Fruit fly (Drosophila melanogaster): ENCODE data around the gene Chs2.

Chs2 gene

DNA sequence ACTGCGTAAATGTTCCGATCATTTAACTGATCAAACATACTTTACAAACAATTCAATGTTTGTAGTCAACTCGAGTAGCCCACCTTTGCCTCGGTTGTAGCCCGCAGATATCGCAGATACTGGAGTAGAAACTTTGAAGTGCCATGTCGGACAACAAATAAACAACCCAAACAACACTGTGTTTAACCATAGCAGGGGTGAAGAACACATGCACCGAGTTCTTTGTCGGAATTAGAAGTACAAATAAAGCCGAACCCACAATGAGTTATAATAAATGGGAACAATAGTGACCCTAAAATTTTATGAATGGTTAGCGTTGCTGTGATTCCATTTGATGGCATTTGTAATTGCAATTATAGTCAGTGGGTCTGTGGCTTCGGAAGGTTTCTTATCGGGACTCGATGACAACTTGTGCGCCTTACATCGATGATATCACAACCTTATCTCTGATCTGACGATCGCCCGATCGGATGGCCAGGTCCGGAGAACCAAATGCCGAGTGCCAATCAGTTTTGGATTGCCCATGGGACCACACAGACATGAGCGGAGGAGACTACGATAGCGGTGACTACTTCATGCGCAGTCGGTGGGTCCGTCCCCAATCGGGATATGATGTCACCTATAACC lies at the start of gene Chs2:
TSS of gene Chs2 (plus strand) at position 510 of the 627 bp plus-strand sequence.
- TF ChIP-seq dmrt93B (GFP tag; optimal IDR thresholded peaks at IDR 0.05) (no peak), Jra (GFP tag; optimal IDR thresholded peaks at IDR 0.05) (no peak), Vsx2 (GFP tag; optimal IDR thresholded peaks at IDR 0.05; ENCODE audit: partially characterized antibody) (no peak)

dm6 chr3L:21918605-21919004 lies 43.6 kb upstream of the Chs2 start:
- TF ChIP-seq woc (GFP tag; optimal IDR thresholded peaks at IDR 0.05) (no peak), tai (GFP tag; optimal IDR thresholded peaks at IDR 0.05) (no peak), lola (GFP tag; optimal IDR thresholded peaks at IDR 0.05) (no peak)

- TF ChIP-seq Myc (optimal IDR thresholded peaks at IDR 0.05): peak; percentile 28
- TF ChIP-seq Rel (GFP tag; optimal IDR thresholded peaks at IDR 0.05): no peak
- peak; percentile 65 for TF ChIP-seq Rel (tag; optimal IDR thresholded peaks at IDR 0.05)
- no peak for TF ChIP-seq lola (GFP tag; optimal IDR thresholded peaks at IDR 0.05)
- peak; percentile 23 for TF ChIP-seq N (GFP tag; optimal IDR thresholded peaks at IDR 0.05)
Observed at dm6 chr3L:21930179-21930578, 32.0 kb upstream of the Chs2 start.

DNA sequence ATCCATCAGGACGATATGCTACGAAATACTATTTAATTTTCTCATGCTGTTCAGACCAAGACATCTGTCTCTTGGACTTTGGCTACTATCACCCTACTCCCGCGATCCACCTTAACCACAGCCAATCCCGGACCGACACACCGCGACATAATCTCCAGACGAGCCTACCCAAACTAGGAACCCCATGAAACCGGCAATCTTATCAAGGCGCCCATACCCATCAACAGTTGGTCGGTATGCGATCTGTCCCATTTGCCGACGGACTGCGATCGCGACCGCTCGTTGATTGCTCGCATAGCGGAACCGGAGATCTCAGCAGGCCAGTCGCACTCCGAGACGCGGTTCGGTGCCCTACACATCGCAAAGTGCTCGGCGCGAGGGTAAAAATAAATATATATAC lies 27.7 kb upstream of the Chs2 start, which contains the start of gene SLC22A:
TSS of gene SLC22A (plus strand) at position 243 of the 400 bp plus-strand sequence.
- TF ChIP-seq dmrt93B (GFP tag; optimal IDR thresholded peaks at IDR 0.05) (no peak), N (GFP tag; optimal IDR thresholded peaks at IDR 0.05) (no peak), brk (GFP tag; optimal IDR thresholded peaks at IDR 0.05) (no peak), dl (GFP tag; optimal IDR thresholded peaks at IDR 0.05; ENCODE audit: insufficient read depth in 1 of 2, partially characterized antibody in 2 of 2) (no peak), Abd-B (GFP tag; optimal IDR thresholded peaks at IDR 0.05) (no peak), Hnf4 (GFP tag; optimal IDR thresholded peaks at IDR 0.05) (peak; percentile 53), fru (GFP tag; optimal IDR thresholded peaks at IDR 0.05) (no peak), lola (GFP tag; optimal IDR thresholded peaks at IDR 0.05) (no peak), Jra (GFP tag; optimal IDR thresholded peaks at IDR 0.05) (no peak), rgr (GFP tag; optimal IDR thresholded peaks at IDR 0.05) (peak; percentile 5), Hr83 (GFP tag; optimal IDR thresholded peaks at IDR 0.05; ENCODE audit: poor library complexity, severe bottlenecking) (peak; percentile 33), br (GFP tag; optimal IDR thresholded peaks at IDR 0.05) (peak; percentile 30), h (GFP tag; optimal IDR thresholded peaks at IDR 0.05) (peak; percentile 59), sage (GFP tag; optimal IDR thresholded peaks at IDR 0.05) (no peak), pan (optimal IDR thresholded peaks at IDR 0.05) (no peak), CG32264 (GFP tag; optimal IDR thresholded peaks at IDR 0.05) (no peak), woc (GFP tag; optimal IDR thresholded peaks at IDR 0.05) (no peak), psq (GFP tag; optimal IDR thresholded peaks at IDR 0.05) (no peak), Rel (GFP tag; optimal IDR thresholded peaks at IDR 0.05) (no peak), Rel (tag; optimal IDR thresholded peaks at IDR 0.05) (peak; percentile 97), CrebA (GFP tag; optimal IDR thresholded peaks at IDR 0.05; ENCODE audit: borderline replicate concordance) (no peak), jim (GFP tag; optimal IDR thresholded peaks at IDR 0.05) (no peak)

- TF ChIP-seq tai (GFP tag; optimal IDR thresholded peaks at IDR 0.05): no peak
- TF ChIP-seq sv (GFP tag; optimal IDR thresholded peaks at IDR 0.05): no peak
- no peak for TF ChIP-seq Abd-B (GFP tag; optimal IDR thresholded peaks at IDR 0.05)
- TF ChIP-seq Dif (GFP tag; optimal IDR thresholded peaks at IDR 0.05; ENCODE audit: partially characterized antibody): no peak
- TF ChIP-seq usp (GFP tag; optimal IDR thresholded peaks at IDR 0.05): no peak
- TF ChIP-seq N (GFP tag; optimal IDR thresholded peaks at IDR 0.05): no peak
- TF ChIP-seq CrebA (GFP tag; optimal IDR thresholded peaks at IDR 0.05; ENCODE audit: borderline replicate concordance): no peak
Observed at dm6 chr3L:21936152-21936551, 26.0 kb upstream of the Chs2 start.

dm6 chr3L:21941615-21942259 lies 20.5 kb upstream of the Chs2 start, which contains the start of the genes PolH and CG14562:
TSS of gene PolH (minus strand) at chr3L:21941812.
TSS of gene CG14562 (plus strand) at chr3L:21942221.
- TF ChIP-seq ey (GFP tag; optimal IDR thresholded peaks at IDR 0.05): no peak
